Fruit fly (Drosophila melanogaster) whole organism, embryonic: Measurements from ENCODE around the gene siz.

Experiments used
- CG11085 ChIP-seq: fragments of 200-800 bp; sonication (Bioruptor generic); IDR thresholded peaks from 2 replicates; pipeline ENCODE4 v1.3.6; 2022; ENCODE audit warnings: missing biosample characterization, missing genetic modification characterization
- CG11723 ChIP-seq: fragments of 200-800 bp; sonication (Bioruptor generic); optimal IDR thresholded peaks from 2 replicates; lab custom pipeline; 2017; ENCODE audit warnings: missing biosample characterization, mild to moderate bottlenecking, missing genetic modification characterization
- CG14710 ChIP-seq: fragments of 200-800 bp; sonication (Bioruptor generic); optimal IDR thresholded peaks from 3 replicates; lab custom pipeline; 2019; ENCODE audit warnings: missing biosample characterization, mild to moderate bottlenecking, missing genetic modification characterization, moderate library complexity
- CG15479 ChIP-seq: fragments of 200-800 bp; sonication (Bioruptor generic); optimal IDR thresholded peaks from 3 replicates; lab custom pipeline; 2019; ENCODE audit warnings: missing biosample characterization, mild to moderate bottlenecking, missing genetic modification characterization, moderate library complexity
- CG15696 ChIP-seq: fragments of 200-800 bp; sonication (Bioruptor generic); optimal IDR thresholded peaks from 2 replicates; lab custom pipeline; 2019; ENCODE audit warnings: missing biosample characterization, mild to moderate bottlenecking, missing genetic modification characterization, moderate library complexity
- CG18599 ChIP-seq: fragments of 200-800 bp; sonication (Bioruptor generic); optimal IDR thresholded peaks from 3 replicates; lab custom pipeline; 2017; ENCODE audit warnings: missing biosample characterization, missing genetic modification characterization, mild to moderate bottlenecking, moderate library complexity, missing genetic modification reagents
- CG2875 ChIP-seq: fragments of 200-800 bp; sonication (Bioruptor generic); optimal IDR thresholded peaks from 2 replicates; lab custom pipeline; 2017; ENCODE audit warnings: missing biosample characterization, mild to moderate bottlenecking, missing genetic modification characterization, missing genetic modification reagents
- CG30020 ChIP-seq: fragments of 200-800 bp; optimal IDR thresholded peaks from 2 replicates; lab custom pipeline; 2019; ENCODE audit warnings: missing biosample characterization, mild to moderate bottlenecking, missing genetic modification characterization, moderate library complexity
- CG3065 ChIP-seq: fragments of 200-800 bp; sonication (Bioruptor generic); optimal IDR thresholded peaks from 2 replicates; lab custom pipeline; 2016; ENCODE audit warnings: missing biosample characterization, missing genetic modification characterization
- CG31441 ChIP-seq: fragments of 200-800 bp; sonication (Bioruptor generic); IDR thresholded peaks from 2 replicates; pipeline ENCODE4 v1.3.6; 2022; ENCODE audit warnings: missing biosample characterization, missing genetic modification characterization
- CG3995 ChIP-seq: fragments of 200-800 bp; sonication (Bioruptor generic); optimal IDR thresholded peaks from 3 replicates; lab custom pipeline; 2016; ENCODE audit warnings: missing biosample characterization, missing genetic modification characterization
- CG4730 ChIP-seq: fragments of 200-800 bp; sonication (Bioruptor generic); IDR thresholded peaks from 2 replicates; pipeline ENCODE4 v1.3.6; 2022; ENCODE audit warnings: missing biosample characterization, missing genetic modification characterization
- CG6689 ChIP-seq: fragments of 200-800 bp; sonication (Bioruptor generic); IDR thresholded peaks from 2 replicates; pipeline ENCODE4 v1.3.6; 2022; ENCODE audit warnings: missing biosample characterization, missing genetic modification characterization
- CG8388 ChIP-seq: fragments of 200-800 bp; sonication (Bioruptor generic); optimal IDR thresholded peaks from 2 replicates; lab custom pipeline; 2019; ENCODE audit warnings: missing biosample characterization, mild to moderate bottlenecking, missing genetic modification characterization, moderate library complexity
- CG8765 ChIP-seq: fragments of 200-800 bp; sonication (Bioruptor generic); IDR thresholded peaks from 2 replicates; pipeline ENCODE4 v1.3.6; 2022; ENCODE audit warnings: missing biosample characterization, missing genetic modification characterization
- CTCF ChIP-seq: fragments of 200-800 bp; sonication (Bioruptor generic); optimal IDR thresholded peaks from 2 replicates; lab custom pipeline; 2017; ENCODE audit warnings: missing biosample characterization, mild to moderate bottlenecking, missing genetic modification characterization, moderate library complexity
- Dbx ChIP-seq: fragments of 200-800 bp; sonication (Bioruptor generic); IDR thresholded peaks from 3 replicates; pipeline ENCODE4 v1.3.6; 2022; ENCODE audit warnings: missing biosample characterization, missing genetic modification characterization
- Dfd ChIP-seq, 2 experiments: fragments of >200 bp; optimal IDR thresholded peaks; 2 replicates each; lab custom pipeline; 2017; ENCODE audit warnings: missing biosample characterization in 2 of 2, missing genetic modification characterization in 2 of 2
- Doc2 ChIP-seq: fragments of 200-800 bp; sonication (Bioruptor generic); IDR thresholded peaks from 2 replicates; pipeline ENCODE4 v1.3.6; 2022; ENCODE audit warnings: missing biosample characterization, missing genetic modification characterization
- Gug ChIP-seq: fragments of 200-800 bp; sonication (Bioruptor generic); IDR thresholded peaks from 4 replicates; pipeline ENCODE4 v1.3.6; 2022; ENCODE audit warnings: missing biosample characterization, missing genetic modification characterization
- H15 ChIP-seq: fragments of 200-800 bp; sonication (Bioruptor generic); IDR thresholded peaks from 3 replicates; pipeline ENCODE4 v1.3.6; 2022; ENCODE audit warnings: missing biosample characterization, missing genetic modification characterization
- HHEX ChIP-seq: fragments of 200-800 bp; sonication (Bioruptor generic); optimal IDR thresholded peaks from 3 replicates; lab custom pipeline; 2017; ENCODE audit warnings: missing biosample characterization, mild to moderate bottlenecking, missing genetic modification characterization, missing genetic modification reagents
- HLH54F ChIP-seq: fragments of 200-800 bp; sonication (Bioruptor generic); optimal IDR thresholded peaks from 3 replicates; lab custom pipeline; 2016; ENCODE audit warnings: missing biosample characterization, missing genetic modification characterization
- MBD-R2 ChIP-seq: fragments of 200-800 bp; sonication (Bioruptor generic); IDR thresholded peaks from 2 replicates; pipeline ENCODE4 v1.3.6; 2022; ENCODE audit warnings: missing biosample characterization, missing genetic modification characterization
- Med ChIP-seq: fragments of 200-800 bp; sonication (Bioruptor generic); peaks from one replicate; lab custom pipeline; 2016; ENCODE audit warnings: missing biosample characterization, missing genetic modification characterization, mild to moderate bottlenecking, inconsistent platforms, moderate library complexity
- Meics ChIP-seq: fragments of 200-800 bp; sonication (Bioruptor generic); optimal IDR thresholded peaks from 2 replicates; lab custom pipeline; 2017; ENCODE audit warnings: missing biosample characterization, mild to moderate bottlenecking, missing genetic modification characterization
- Myb ChIP-seq: fragments of 200-800 bp; sonication (Bioruptor generic); optimal IDR thresholded peaks from 2 replicates; lab custom pipeline; 2016; ENCODE audit warnings: missing biosample characterization, missing genetic modification characterization
- Sox100B ChIP-seq: fragments of 200-800 bp; sonication (Bioruptor generic); optimal IDR thresholded peaks from 3 replicates; lab custom pipeline; 2018; ENCODE audit warnings: missing biosample characterization, mild to moderate bottlenecking, missing genetic modification characterization
- Sry-δ ChIP-seq: fragments of 200-800 bp; sonication (Bioruptor generic); optimal IDR thresholded peaks from 2 replicates; lab custom pipeline; 2016; ENCODE audit warnings: missing biosample characterization, missing genetic modification characterization
- Ssrp ChIP-seq: fragments of 200-800 bp; sonication (Bioruptor generic); optimal IDR thresholded peaks from 2 replicates; lab custom pipeline; 2018; ENCODE audit warnings: missing biosample characterization, mild to moderate bottlenecking, missing genetic modification characterization, moderate library complexity
- TFAM ChIP-seq: fragments of 200-800 bp; sonication (Bioruptor generic); optimal IDR thresholded peaks from 2 replicates; lab custom pipeline; 2017; ENCODE audit warnings: missing biosample characterization, missing genetic modification characterization, inconsistent platforms
- Xrp1 ChIP-seq: fragments of 200-800 bp; sonication (Bioruptor generic); IDR thresholded peaks from 2 replicates; pipeline ENCODE4 v1.3.6; 2022; ENCODE audit warnings: missing biosample characterization, missing genetic modification characterization
- crol ChIP-seq: fragments of 200-800 bp; sonication (Bioruptor generic); IDR thresholded peaks from 2 replicates; pipeline ENCODE4 v1.3.6; 2022; ENCODE audit warnings: missing biosample characterization, missing genetic modification characterization
- crp ChIP-seq, 2 experiments: fragments of 200-800 bp; sonication (Bioruptor generic); optimal IDR thresholded peaks; 2 replicates in 1 of 2; 3 replicates in 1 of 2; lab custom pipeline; 2017; ENCODE audit warnings: missing biosample characterization in 2 of 2, missing genetic modification characterization in 2 of 2, mild to moderate bottlenecking in 1 of 2, moderate library complexity in 1 of 2
- danr ChIP-seq: fragments of 200-800 bp; sonication (Bioruptor generic); IDR thresholded peaks from 2 replicates; pipeline ENCODE4 v1.3.6; 2022; ENCODE audit warnings: missing biosample characterization, missing genetic modification characterization
- disco-r ChIP-seq: fragments of 200-800 bp; sonication (Bioruptor generic); optimal IDR thresholded peaks from 2 replicates; lab custom pipeline; 2016; ENCODE audit warnings: missing biosample characterization, missing genetic modification characterization
- dmrt99B ChIP-seq: fragments of 200-800 bp; sonication (Bioruptor generic); optimal IDR thresholded peaks from 2 replicates; lab custom pipeline; 2018; ENCODE audit warnings: missing biosample characterization, mild to moderate bottlenecking, missing genetic modification characterization, moderate library complexity
- dysf ChIP-seq: fragments of 200-800 bp; sonication (Bioruptor generic); IDR thresholded peaks from 3 replicates; pipeline ENCODE4 v1.3.6; 2022; ENCODE audit warnings: missing biosample characterization, missing genetic modification characterization
- ewg ChIP-seq: fragments of 200-800 bp; sonication (Bioruptor generic); optimal IDR thresholded peaks from 3 replicates; lab custom pipeline; 2017; ENCODE audit warnings: mild to moderate bottlenecking, missing biosample characterization, missing genetic modification reagents, missing genetic modification characterization
- ind ChIP-seq: fragments of 200-800 bp; sonication (Bioruptor generic); optimal IDR thresholded peaks from 3 replicates; lab custom pipeline; 2016; ENCODE audit warnings: missing biosample characterization, missing genetic modification characterization
- jigr1 ChIP-seq: fragments of 200-800 bp; sonication (Bioruptor generic); IDR thresholded peaks from 3 replicates; pipeline ENCODE4 v1.3.6; 2022; ENCODE audit warnings: missing biosample characterization, missing genetic modification characterization
- kah ChIP-seq: fragments of 200-800 bp; sonication (Bioruptor generic); optimal IDR thresholded peaks from 2 replicates; lab custom pipeline; 2018; ENCODE audit warnings: missing biosample characterization, mild to moderate bottlenecking, missing genetic modification characterization
- lab ChIP-seq: fragments of 200-800 bp; sonication (Bioruptor generic); optimal IDR thresholded peaks from 3 replicates; lab custom pipeline; 2017; ENCODE audit warnings: missing biosample characterization, missing genetic modification characterization, mild to moderate bottlenecking, moderate library complexity, missing genetic modification reagents
- mld ChIP-seq: fragments of 200-800 bp; sonication (Bioruptor generic); IDR thresholded peaks from 3 replicates; pipeline ENCODE4 v1.3.6; 2022; ENCODE audit warnings: missing biosample characterization, missing genetic modification characterization; ENCODE audit not compliant: partially characterized antibody
- nerfin-2 ChIP-seq: fragments of 200-800 bp; sonication (Bioruptor generic); IDR thresholded peaks from 2 replicates; pipeline ENCODE4 v1.3.6; 2022; ENCODE audit warnings: missing biosample characterization, missing genetic modification characterization; ENCODE audit not compliant: partially characterized antibody
- odd ChIP-seq: fragments of 200-800 bp; sonication (Bioruptor generic); optimal IDR thresholded peaks from 2 replicates; lab custom pipeline; 2017; ENCODE audit warnings: missing biosample characterization, mild to moderate bottlenecking, missing genetic modification characterization
- otp ChIP-seq: fragments of 200-800 bp; sonication (Bioruptor generic); IDR thresholded peaks from 3 replicates; pipeline ENCODE4, ENCODE4 v1.3.6; 2022; ENCODE audit warnings: missing biosample characterization, missing genetic modification characterization
- run ChIP-seq: fragments of 200-800 bp; sonication (Bioruptor generic); optimal IDR thresholded peaks from 3 replicates; lab custom pipeline; 2018; ENCODE audit warnings: missing biosample characterization, mild to moderate bottlenecking, missing genetic modification characterization
- stwl ChIP-seq: fragments of 200-800 bp; sonication (Bioruptor generic); optimal IDR thresholded peaks from 3 replicates; lab custom pipeline; 2018; ENCODE audit warnings: missing biosample characterization, mild to moderate bottlenecking, missing genetic modification characterization, moderate library complexity
- vnd ChIP-seq: fragments of 200-800 bp; sonication (Bioruptor generic); IDR thresholded peaks from 3 replicates; pipeline ENCODE4 v1.3.6; 2022; ENCODE audit warnings: missing biosample characterization, missing genetic modification characterization; ENCODE audit not compliant: partially characterized antibody

The siz gene

DNA sequence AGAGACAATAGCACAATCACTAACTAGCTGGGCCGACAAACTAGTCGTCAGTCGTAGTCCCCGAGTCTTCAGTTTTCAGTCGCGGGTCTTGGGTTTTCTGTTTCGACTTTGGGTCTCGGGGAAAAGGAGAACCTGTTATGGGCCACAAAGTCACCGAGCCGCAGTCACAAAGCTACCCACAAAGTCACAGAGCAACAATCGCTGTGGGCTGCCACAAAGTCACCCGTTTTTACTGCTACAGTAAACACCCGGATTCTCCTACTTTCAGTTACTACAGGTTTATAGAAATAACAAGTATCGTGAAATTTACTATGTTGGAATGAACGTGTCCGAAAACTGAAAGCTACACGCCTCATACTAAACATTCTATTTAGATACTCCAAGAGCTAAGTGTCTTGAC, 10.5 kb upstream of the siz start (continued):
- no peak for TF ChIP-seq CG6689

DNA sequence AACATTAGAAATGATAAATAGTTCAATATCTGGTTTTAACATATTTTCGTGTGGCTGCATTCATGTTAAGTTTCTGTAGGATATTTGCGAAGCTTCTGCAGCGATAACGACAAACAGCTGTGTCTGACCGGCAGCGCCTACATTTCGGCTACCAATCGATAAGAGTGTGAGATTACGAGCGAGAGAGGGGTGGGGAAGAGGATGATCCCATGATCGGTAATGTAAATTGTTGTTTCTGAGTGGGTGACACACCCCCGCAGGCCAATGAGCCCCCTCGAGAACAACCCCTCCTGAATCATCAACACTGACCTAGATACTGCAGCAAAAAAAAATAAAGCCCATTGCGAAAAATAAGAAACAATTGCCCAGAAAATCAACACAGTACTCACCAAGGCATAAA, 9.8 kb upstream of the siz start:
- TF ChIP-seq TFAM, result no peak
- TF ChIP-seq CG3995 (GFP tag; lab: Kevin White, UChicago), result no peak
- TF ChIP-seq CG8765 (GFP tag; lab: Robert Waterston, UW), result no peak
- no peak for TF ChIP-seq disco-r
- TF ChIP-seq otp (GFP tag; lab: Robert Waterston, UW), result no peak
- no peak for TF ChIP-seq CG30020
- no peak for TF ChIP-seq Doc2
- TF ChIP-seq CG11723 (GFP tag; lab: Kevin White, UChicago), result no peak
- TF ChIP-seq Sox100B (GFP tag; lab: Kevin White, UChicago), result no peak
- no peak for TF ChIP-seq HLH54F (GFP tag; lab: Kevin White, UChicago)
- no peak for TF ChIP-seq stwl (tag; lab: Kevin White, UChicago)
- TF ChIP-seq ewg, result no peak
- TF ChIP-seq jigr1, result no peak
- TF ChIP-seq Meics (GFP tag; lab: Kevin White, UChicago), result no peak
- TF ChIP-seq CG2875 (GFP tag; lab: Kevin White, UChicago), result no peak
- TF ChIP-seq run (tag; lab: Kevin White, UChicago), result no peak
- TF ChIP-seq Xrp1 (GFP tag; lab: Robert Waterston, UW), result 0 out of 2 replicates have a peak, but pooled peaks have one; percentile 6
- no peak for TF ChIP-seq dysf (GFP tag; lab: Robert Waterston, UW)
- TF ChIP-seq nerfin-2 (GFP tag; lab: Robert Waterston, UW), result no peak
- no peak for TF ChIP-seq odd (GFP tag; lab: Kevin White, UChicago)
- no peak for TF ChIP-seq ind (GFP tag; lab: Kevin White, UChicago)
- TF ChIP-seq vnd (GFP tag; lab: Robert Waterston, UW), result no peak
- no peak for TF ChIP-seq CG31441 (GFP tag; lab: Robert Waterston, UW)
- TF ChIP-seq CG15479 (GFP tag; lab: Kevin White, UChicago), result no peak
- TF ChIP-seq HHEX (GFP tag; lab: Kevin White, UChicago), result no peak
- TF ChIP-seq Gug (GFP tag; lab: Robert Waterston, UW), result no peak
- no peak for TF ChIP-seq Dfd (GFP tag; optimal IDR thresholded peaks at IDR 0.05; lab: Kevin White, UChicago)
- no peak for TF ChIP-seq MBD-R2
- no peak for TF ChIP-seq CG14710
- no peak for TF ChIP-seq CTCF
- TF ChIP-seq lab, result peak; percentile 26
- peak in 1 of 2 experiments; percentile 1 for TF ChIP-seq crp (GFP tag; optimal IDR thresholded peaks at IDR 0.05; lab: Kevin White, UChicago)
- TF ChIP-seq mld (GFP tag; lab: Robert Waterston, UW), result peak; percentile 13; the same call in 1 of the 3 replicates
- peak; percentile 75 for TF ChIP-seq crol (GFP tag; lab: Robert Waterston, UW)
- TF ChIP-seq CG8388 (GFP tag; lab: Kevin White, UChicago), result no peak
- no peak for TF ChIP-seq CG3065
- no peak for TF ChIP-seq CG15696
- TF ChIP-seq Ssrp (tag; lab: Kevin White, UChicago), result no peak
- TF ChIP-seq dmrt99B (tag; lab: Kevin White, UChicago), result no peak
- no peak for TF ChIP-seq CG4730 (GFP tag; lab: Robert Waterston, UW)
- peak; percentile 47 for TF ChIP-seq Med (GFP tag; lab: Kevin White, UChicago)
- no peak for TF ChIP-seq danr (GFP tag; lab: Robert Waterston, UW)
- TF ChIP-seq H15 (GFP tag; lab: Robert Waterston, UW), result no peak
- no peak for TF ChIP-seq CG11085 (GFP tag; lab: Robert Waterston, UW)
- no peak for TF ChIP-seq Myb (GFP tag; lab: Kevin White, UChicago)
- no peak for TF ChIP-seq Dbx (GFP tag; lab: Robert Waterston, UW)
- no peak for TF ChIP-seq Sry-δ (GFP tag; lab: Kevin White, UChicago)
- TF ChIP-seq CG18599 (GFP tag; lab: Kevin White, UChicago), result no peak
- no peak for TF ChIP-seq kah (GFP tag; lab: Kevin White, UChicago)
